Worm (Caenorhabditis elegans) whole organism, young adult: ENCODE data around the gene gldi-7.

ENCODE experiments used
- B0019.2 ChIP-seq: fragments of 200-800 bp; sonication (Bioruptor generic); conservative IDR thresholded peaks from 2 replicates; pipeline ENCODE4 v1.3.6; 2022; ENCODE audit warnings: missing genetic modification reagents, missing genetic modification characterization, missing compliant biosample characterization
- C17E4.6 ChIP-seq: fragments of 200-800 bp; sonication (Bioruptor generic); IDR thresholded peaks from 2 replicates; pipeline ENCODE4 v1.3.6; 2022; ENCODE audit warnings: missing genetic modification reagents, missing genetic modification characterization, missing compliant biosample characterization
- D2030.7 ChIP-seq: fragments of 200-800 bp; sonication (Bioruptor generic); IDR thresholded peaks from 2 replicates; pipeline ENCODE4 v1.3.6; 2022; ENCODE audit warnings: missing genetic modification reagents, missing genetic modification characterization, missing compliant biosample characterization
- F22D6.2 ChIP-seq: sonication (generic microtip); optimal IDR thresholded peaks from 2 replicates; lab custom pipeline; 2016; ENCODE audit warnings: mild to moderate bottlenecking, missing genetic modification characterization, missing compliant biosample characterization
- F23B12.7 ChIP-seq: sonication (generic microtip); optimal IDR thresholded peaks from 2 replicates; lab custom pipeline; 2017; ENCODE audit warnings: missing genetic modification characterization, mild to moderate bottlenecking, missing compliant biosample characterization, antibody characterized with exemption, moderate library complexity; ENCODE audit not compliant: insufficient read depth
- F33H1.4 ChIP-seq: fragments of 200-800 bp; sonication (Bioruptor generic); IDR thresholded peaks from 2 replicates; pipeline ENCODE4 v1.3.6; 2022; ENCODE audit warnings: missing genetic modification reagents, missing genetic modification characterization, missing compliant biosample characterization
- F49E8.2 ChIP-seq: sonication (generic microtip); optimal IDR thresholded peaks from 3 replicates; lab custom pipeline; 2017; ENCODE audit warnings: missing genetic modification characterization, mild to moderate bottlenecking, missing compliant biosample characterization, antibody characterized with exemption, moderate library complexity; ENCODE audit not compliant: insufficient read depth
- F57A8.1 ChIP-seq: fragments of 200-800 bp; sonication (Bioruptor generic); optimal IDR thresholded peaks from 2 replicates; lab custom pipeline; 2018; ENCODE audit warnings: mild to moderate bottlenecking, missing genetic modification characterization, moderate library complexity, missing compliant biosample characterization
- T26A5.8 ChIP-seq: sonication (generic microtip); optimal IDR thresholded peaks from 2 replicates; lab custom pipeline; 2016; ENCODE audit warnings: missing genetic modification characterization, missing compliant biosample characterization
- akir-1 ChIP-seq: fragments of 200-800 bp; sonication (Bioruptor generic); optimal IDR thresholded peaks from 2 replicates; lab custom pipeline; 2018; ENCODE audit warnings: mild to moderate bottlenecking, missing genetic modification characterization, moderate library complexity, missing compliant biosample characterization
- ama-1 ChIP-seq, 3 experiments: fragments of 150-350 bp in 1 of 3; sonication (generic microtip) in 2 of 3; optimal IDR thresholded peaks; 2 replicates each; lab custom pipeline; 2014 to 2018; ENCODE audit warnings: missing biosample characterization in 2 of 3, missing genetic modification characterization in 2 of 3, missing genetic modification reagents in 2 of 3
- aptf-2 ChIP-seq: fragments of 200-800 bp; sonication (Bioruptor generic); conservative IDR thresholded peaks from 2 replicates; pipeline ENCODE4 v1.3.6; 2022; ENCODE audit warnings: missing genetic modification reagents, missing genetic modification characterization, missing compliant biosample characterization
- aptf-3 ChIP-seq: fragments of 200-800 bp; sonication (Bioruptor generic); IDR thresholded peaks from 2 replicates; pipeline ENCODE4 v1.3.6; 2022; ENCODE audit warnings: missing genetic modification characterization, missing compliant biosample characterization
- atf-7 ChIP-seq: sonication (generic microtip); optimal IDR thresholded peaks from 2 replicates; lab custom pipeline; 2017; ENCODE audit warnings: mild to moderate bottlenecking, missing genetic modification characterization, missing compliant biosample characterization
- attf-3 ChIP-seq: fragments of 200-800 bp; sonication (Bioruptor generic); conservative IDR thresholded peaks from 2 replicates; pipeline ENCODE4 v1.3.6; 2022; ENCODE audit warnings: missing genetic modification reagents, missing genetic modification characterization, missing compliant biosample characterization
- bed-2 ChIP-seq: fragments of 200-800 bp; sonication (Bioruptor generic); IDR thresholded peaks from 2 replicates; pipeline ENCODE4 v1.3.6; 2022; ENCODE audit warnings: missing genetic modification reagents, missing genetic modification characterization, missing compliant biosample characterization
- cebp-2 ChIP-seq: fragments of 200-800 bp; sonication (Bioruptor generic); IDR thresholded peaks from 2 replicates; pipeline ENCODE4 v1.3.6; 2022; ENCODE audit warnings: missing genetic modification characterization, missing compliant biosample characterization
- ceh-100 ChIP-seq: fragments of 200-800 bp; sonication (Bioruptor generic); IDR thresholded peaks from 2 replicates; pipeline ENCODE4 v1.3.6; 2022; ENCODE audit warnings: missing genetic modification reagents, missing genetic modification characterization, missing compliant biosample characterization
- ceh-27 ChIP-seq: fragments of 200-800 bp; sonication (Bioruptor generic); optimal IDR thresholded peaks from 2 replicates; lab custom pipeline; 2018; ENCODE audit warnings: mild to moderate bottlenecking, missing genetic modification characterization, moderate library complexity, missing compliant biosample characterization
- ceh-79 ChIP-seq: sonication (generic microtip); optimal IDR thresholded peaks from 2 replicates; lab custom pipeline; 2017; ENCODE audit warnings: mild to moderate bottlenecking, missing genetic modification characterization, missing compliant biosample characterization
- ceh-91 ChIP-seq: fragments of 200-800 bp; sonication (Bioruptor generic); IDR thresholded peaks from 2 replicates; pipeline ENCODE4 v1.3.6; 2022; ENCODE audit warnings: missing genetic modification reagents, missing genetic modification characterization, missing compliant biosample characterization
- dpl-1 ChIP-seq: fragments of 150-350 bp; optimal IDR thresholded peaks from 2 replicates; lab custom pipeline; 2014; ENCODE audit warnings: missing biosample characterization, missing genetic modification reagents, missing genetic modification characterization
- efl-1 ChIP-seq: fragments of 150-350 bp; optimal IDR thresholded peaks from 2 replicates; lab custom pipeline; 2014; ENCODE audit warnings: missing biosample characterization, missing genetic modification reagents, missing genetic modification characterization
- egrh-3 ChIP-seq: fragments of 200-800 bp; sonication (Bioruptor generic); IDR thresholded peaks from 2 replicates; pipeline ENCODE4 v1.3.6; 2022; ENCODE audit warnings: missing genetic modification reagents, missing genetic modification characterization, missing compliant biosample characterization
- ekl-4 ChIP-seq: fragments of 200-800 bp; sonication (Bioruptor generic); IDR thresholded peaks from 2 replicates; pipeline ENCODE4 v1.3.6; 2022; ENCODE audit warnings: missing genetic modification reagents, missing genetic modification characterization, missing compliant biosample characterization
- ets-4 ChIP-seq: fragments of 200-800 bp; sonication (Bioruptor generic); optimal IDR thresholded peaks from 2 replicates; lab custom pipeline; 2018; ENCODE audit warnings: mild to moderate bottlenecking, missing genetic modification characterization, missing compliant biosample characterization
- hmg-1.2 ChIP-seq: fragments of 200-800 bp; sonication (Bioruptor generic); IDR thresholded peaks from 2 replicates; pipeline ENCODE4 v1.3.6; 2022; ENCODE audit warnings: missing genetic modification reagents, missing genetic modification characterization, missing compliant biosample characterization
- lag-1 ChIP-seq: fragments of 200-800 bp; sonication (Bioruptor generic); IDR thresholded peaks from 2 replicates; pipeline ENCODE4 v1.3.6; 2022; ENCODE audit warnings: missing genetic modification reagents, missing genetic modification characterization, missing compliant biosample characterization
- lin-40 ChIP-seq: sonication (generic microtip); optimal IDR thresholded peaks from 2 replicates; lab custom pipeline; 2016; ENCODE audit warnings: missing genetic modification characterization, mild to moderate bottlenecking, missing compliant biosample characterization, missing genotype, missing genetic modification reagents
- lin-54 ChIP-seq: fragments of 200-800 bp; sonication (Bioruptor generic); optimal IDR thresholded peaks from 2 replicates; lab custom pipeline; 2018; ENCODE audit warnings: mild to moderate bottlenecking, missing genetic modification characterization, missing compliant biosample characterization
- lsl-1 ChIP-seq: fragments of 200-800 bp; sonication (Bioruptor generic); optimal IDR thresholded peaks from 2 replicates; lab custom pipeline; 2018; ENCODE audit warnings: mild to moderate bottlenecking, missing genetic modification characterization, moderate library complexity, missing compliant biosample characterization
- madf-10 ChIP-seq: sonication (generic microtip); optimal IDR thresholded peaks from 2 replicates; lab custom pipeline; 2016; ENCODE audit warnings: mild to moderate bottlenecking, missing genetic modification characterization, missing compliant biosample characterization
- madf-3 ChIP-seq: fragments of 200-800 bp; sonication (Bioruptor generic); IDR thresholded peaks from 2 replicates; pipeline ENCODE4 v1.3.6; 2022; ENCODE audit warnings: missing genetic modification reagents, missing genetic modification characterization, missing compliant biosample characterization
- madf-6 ChIP-seq: fragments of 200-800 bp; sonication (Bioruptor generic); IDR thresholded peaks from 2 replicates; pipeline ENCODE4 v1.3.6; 2022; ENCODE audit warnings: missing genetic modification reagents, missing genetic modification characterization, missing compliant biosample characterization
- mxl-1 ChIP-seq: sonication (generic microtip); optimal IDR thresholded peaks from 2 replicates; lab custom pipeline; 2016; ENCODE audit warnings: missing genetic modification characterization, missing compliant biosample characterization
- nfyb-1 ChIP-seq: fragments of 200-800 bp; sonication (Bioruptor generic); IDR thresholded peaks from 2 replicates; pipeline ENCODE4 v1.3.6; 2022; ENCODE audit warnings: missing genetic modification reagents, missing genetic modification characterization, missing compliant biosample characterization
- nhr-80 ChIP-seq: sonication (generic microtip); optimal IDR thresholded peaks from 2 replicates; lab custom pipeline; 2016; ENCODE audit warnings: missing genetic modification characterization, missing compliant biosample characterization
- pbrm-1 ChIP-seq: fragments of 200-800 bp; sonication (Bioruptor generic); IDR thresholded peaks from 2 replicates; pipeline ENCODE4 v1.3.6; 2022; ENCODE audit warnings: missing genetic modification reagents, missing genetic modification characterization, missing compliant biosample characterization
- pha-4 ChIP-seq: fragments of 150-350 bp; sonication (generic microtip); optimal IDR thresholded peaks from 2 replicates; lab custom pipeline; 2014; ENCODE audit warnings: missing biosample characterization, missing genetic modification reagents, missing genetic modification characterization
- rpc-1 ChIP-seq, 2 experiments: fragments of 150-350 bp in 1 of 2; sonication (generic microtip) in 1 of 2; optimal IDR thresholded peaks; 2 replicates each; lab custom pipeline; 2014 to 2018; ENCODE audit warnings: missing biosample characterization in 1 of 2, missing genetic modification characterization in 1 of 2, missing genetic modification reagents in 1 of 2, missing genotype in 1 of 2
- sea-2 ChIP-seq: fragments of 200-800 bp; sonication (Bioruptor generic); IDR thresholded peaks from 2 replicates; pipeline ENCODE4 v1.3.6; 2022; ENCODE audit warnings: missing genetic modification characterization, missing compliant biosample characterization
- snpc-1.3 ChIP-seq: sonication (generic microtip); optimal IDR thresholded peaks from 2 replicates; lab custom pipeline; 2017; ENCODE audit warnings: missing genetic modification characterization, mild to moderate bottlenecking, missing compliant biosample characterization, antibody characterized with exemption, moderate library complexity, missing genotype, missing genetic modification reagents; ENCODE audit not compliant: insufficient read depth
- sptf-2 ChIP-seq: fragments of 200-800 bp; sonication (Bioruptor generic); optimal IDR thresholded peaks from 2 replicates; lab custom pipeline; 2018; ENCODE audit warnings: mild to moderate bottlenecking, missing genetic modification characterization, missing compliant biosample characterization
- tlf-1 ChIP-seq: fragments of 200-800 bp; sonication (Bioruptor generic); optimal IDR thresholded peaks from 2 replicates; lab custom pipeline; 2018; ENCODE audit warnings: mild to moderate bottlenecking, missing genetic modification characterization, missing compliant biosample characterization
- unc-130 ChIP-seq: sonication (generic microtip); optimal IDR thresholded peaks from 2 replicates; lab custom pipeline; 2016; ENCODE audit warnings: missing genetic modification reagents, missing genetic modification characterization, missing compliant biosample characterization
- zfh-2 ChIP-seq: fragments of 200-800 bp; sonication (Bioruptor generic); conservative IDR thresholded peaks from 2 replicates; pipeline ENCODE4 v1.3.6; 2022; ENCODE audit warnings: missing genetic modification reagents, missing genetic modification characterization, missing compliant biosample characterization
- ztf-22 ChIP-seq: fragments of 200-800 bp; sonication (Bioruptor generic); optimal IDR thresholded peaks from 2 replicates; lab custom pipeline; 2018; ENCODE audit warnings: mild to moderate bottlenecking, missing genetic modification characterization, moderate library complexity, missing compliant biosample characterization
- ztf-26 ChIP-seq: sonication (generic microtip); optimal IDR thresholded peaks from 2 replicates; lab custom pipeline; 2017; ENCODE audit warnings: missing genetic modification characterization, missing compliant biosample characterization

Gene gldi-7

DNA sequence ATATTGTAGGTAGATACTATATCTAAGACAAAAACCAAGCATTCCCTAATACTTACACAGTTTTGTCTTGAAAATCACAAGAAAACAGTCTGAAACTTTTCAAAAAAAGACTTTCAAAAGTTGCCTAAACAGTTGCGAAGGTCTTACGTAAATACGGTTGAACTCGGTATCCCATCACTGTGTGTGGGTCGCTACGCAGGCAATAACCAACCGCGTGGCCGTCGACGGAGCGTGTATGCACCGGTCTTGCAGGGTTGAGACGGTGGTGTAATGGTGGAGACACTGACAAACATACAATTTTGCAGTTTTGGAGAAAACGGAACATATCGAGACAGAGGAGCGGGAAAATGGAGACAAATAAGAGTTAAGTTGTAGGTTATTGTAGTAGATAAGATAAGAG lies 30.2 kb upstream of the gldi-7 start, which contains the start of gene iff-2 (continued):
- TF ChIP-seq dpl-1 (GFP tag; lab: Kevin White, UChicago) (peak; percentile 73), ceh-27 (peak; percentile 100), attf-3 (peak; percentile 85), C17E4.6 (GFP tag; lab: Robert Waterston, UW) (peak; percentile 93), ceh-100 (GFP tag; lab: Robert Waterston, UW) (peak; percentile 89), akir-1 (GFP tag; lab: Kevin White, UChicago) (peak; percentile 36), atf-7 (tag; lab: Kevin White, UChicago) (peak; percentile 95), ceh-79 (tag; lab: Kevin White, UChicago) (no peak), pha-4 (tag; lab: Kevin White, UChicago) (peak; percentile 99), F22D6.2 (tag; lab: Kevin White, UChicago) (peak; percentile 90), D2030.7 (GFP tag; lab: Robert Waterston, UW) (no peak), ztf-26 (tag; lab: Kevin White, UChicago) (peak; percentile 98), sea-2 (GFP tag; lab: Robert Waterston, UW) (no peak), T26A5.8 (no peak), efl-1 (GFP tag; lab: Kevin White, UChicago) (peak; percentile 56), madf-10 (tag; lab: Kevin White, UChicago) (peak; percentile 95), madf-6 (GFP tag; lab: Robert Waterston, UW) (no peak), lsl-1 (GFP tag; lab: Kevin White, UChicago) (no peak), F23B12.7 (tag; lab: Kevin White, UChicago) (peak; percentile 95), ceh-91 (GFP tag; lab: Robert Waterston, UW) (peak; percentile 64), bed-2 (peak; percentile 84; the same call in 1 of the 2 replicates), nfyb-1 (GFP tag; lab: Robert Waterston, UW) (peak; percentile 97), lin-40 (tag; lab: Kevin White, UChicago) (peak; percentile 98), F57A8.1 (GFP tag; lab: Kevin White, UChicago) (peak; percentile 16), aptf-3 (GFP tag; lab: Robert Waterston, UW) (no peak), aptf-2 (GFP tag; lab: Robert Waterston, UW) (peak; percentile 45; the same call in 1 of the 2 replicates), lin-54 (GFP tag; lab: Kevin White, UChicago) (peak; percentile 98), pbrm-1 (GFP tag; lab: Robert Waterston, UW) (peak; percentile 98), hmg-1.2 (GFP tag; lab: Robert Waterston, UW) (peak; percentile 95), B0019.2 (GFP tag; lab: Robert Waterston, UW) (no peak), snpc-1.3 (tag; lab: Kevin White, UChicago) (peak; percentile 19), ama-1 (optimal IDR thresholded peaks at IDR 0.05; lab: Kevin White, UChicago) (peak; percentile 68), ama-1 (GFP tag; optimal IDR thresholded peaks at IDR 0.05; lab: Kevin White, UChicago) (no peak), ztf-22 (peak; percentile 95), ekl-4 (peak; percentile 97), zfh-2 (GFP tag; lab: Robert Waterston, UW) (peak; percentile 95), tlf-1 (GFP tag; lab: Kevin White, UChicago) (peak; percentile 98), madf-3 (peak; percentile 97; the same call in 1 of the 2 replicates), nhr-80 (tag; lab: Kevin White, UChicago) (peak; percentile 100), F49E8.2 (no peak), F33H1.4 (GFP tag; lab: Robert Waterston, UW) (peak; percentile 81), rpc-1 (optimal IDR thresholded peaks at IDR 0.05; lab: Kevin White, UChicago) (peak; percentile 6), rpc-1 (tag; optimal IDR thresholded peaks at IDR 0.05; lab: Kevin White, UChicago) (no peak), lag-1 (GFP tag; lab: Robert Waterston, UW) (peak; percentile 29; the same call in 1 of the 2 replicates), cebp-2 (GFP tag; lab: Robert Waterston, UW) (0 out of 2 replicates have a peak, but pooled peaks have one; percentile 51), egrh-3 (GFP tag; lab: Robert Waterston, UW) (no peak), unc-130 (no peak), mxl-1 (tag; lab: Kevin White, UChicago) (no peak), sptf-2 (GFP tag; lab: Kevin White, UChicago) (no peak), ets-4 (GFP tag; lab: Kevin White, UChicago) (peak; percentile 99)
